Fruit fly (Drosophila melanogaster) S2 (cell line): Measurements from ENCODE around the gene SdhCL.

Experiments used
- CG8478 ChIP-seq: fragments of >200 bp; optimal IDR thresholded peaks from 2 replicates; lab custom pipeline; 2018
- CTCF ChIP-seq, 2 experiments: fragments of >200 bp; optimal IDR thresholded peaks; 2 replicates each; lab custom pipeline; 2018

dm6 chr3R:11153799-11154273, 38.3 kb upstream of the SdhCL start, which contains the start of gene Ugt302K1:
- no peak for TF ChIP-seq CG8478
- TF ChIP-seq CTCF (optimal IDR thresholded peaks at IDR 0.05; lab: Kevin White, UChicago) = no peak
